Fruit fly (Drosophila melanogaster) whole organism, wandering third instar larva: Measurements from ENCODE around the gene dsx-c73A.

Experiments used
- Abd-B ChIP-seq: fragments of >200 bp; optimal IDR thresholded peaks from 2 replicates; lab custom pipeline; 2017; ENCODE audit warnings: missing biosample characterization, missing genetic modification characterization
- CG32264 ChIP-seq: fragments of 200-800 bp; sonication (Bioruptor generic); optimal IDR thresholded peaks from 2 replicates; lab custom pipeline; 2016; ENCODE audit warnings: missing biosample characterization, missing genetic modification characterization
- CG9705 ChIP-seq: fragments of 200-800 bp; sonication (Bioruptor generic); optimal IDR thresholded peaks from 2 replicates; lab custom pipeline; 2018; ENCODE audit warnings: missing biosample characterization, mild to moderate bottlenecking, missing genetic modification characterization
- CrebA ChIP-seq: fragments of 200-800 bp; sonication (Bioruptor generic); optimal IDR thresholded peaks from 2 replicates; lab custom pipeline; 2016; ENCODE audit warnings: missing biosample characterization, mild to moderate bottlenecking, missing genetic modification characterization, borderline replicate concordance
- Dfd ChIP-seq: fragments of >200 bp; optimal IDR thresholded peaks from 2 replicates; lab custom pipeline; 2017; ENCODE audit warnings: missing biosample characterization, missing genetic modification characterization
- GATAd ChIP-seq: sonication (Bioruptor generic); optimal IDR thresholded peaks from 2 replicates; lab custom pipeline; 2016; ENCODE audit warnings: missing biosample characterization, missing genetic modification characterization
- HLH106 ChIP-seq: fragments of 200-800 bp; optimal IDR thresholded peaks from 3 replicates; lab custom pipeline; 2019; ENCODE audit warnings: missing biosample characterization, mild to moderate bottlenecking, missing genetic modification characterization, moderate library complexity
- Hnf4 ChIP-seq: fragments of 200-800 bp; sonication (Bioruptor generic); optimal IDR thresholded peaks from 2 replicates; lab custom pipeline; 2016; ENCODE audit warnings: missing biosample characterization, mild to moderate bottlenecking, missing genetic modification characterization
- Hr83 ChIP-seq: fragments of 200-300 bp; sonication (Bioruptor generic); optimal IDR thresholded peaks from 2 replicates; lab custom pipeline; 2016; ENCODE audit warnings: missing biosample characterization, mild to moderate bottlenecking, missing genetic modification characterization, moderate library complexity; ENCODE audit not compliant: poor library complexity, severe bottlenecking
- Myc ChIP-seq: fragments of >200 bp; optimal IDR thresholded peaks from 2 replicates; lab custom pipeline; 2017
- N ChIP-seq: fragments of >200 bp; optimal IDR thresholded peaks from 2 replicates; lab custom pipeline; 2018; ENCODE audit warnings: missing biosample characterization, missing external identifiers, missing genetic modification characterization
- OdsH ChIP-seq: fragments of 200-800 bp; sonication (Bioruptor generic); optimal IDR thresholded peaks from 2 replicates; lab custom pipeline; 2016; ENCODE audit warnings: missing biosample characterization, mild to moderate bottlenecking, missing genetic modification characterization
- Rel ChIP-seq, 2 experiments: fragments of 200-800 bp; sonication (Bioruptor generic) in 1 of 2; optimal IDR thresholded peaks; 2 replicates in 1 of 2; 3 replicates in 1 of 2; lab custom pipeline; 2016 to 2019; ENCODE audit warnings: mild to moderate bottlenecking in 2 of 2, missing biosample characterization in 2 of 2, missing genetic modification characterization in 2 of 2, moderate library complexity in 1 of 2
- Sp1 ChIP-seq: fragments of 200-800 bp; sonication (Bioruptor generic); optimal IDR thresholded peaks from 3 replicates; lab custom pipeline; 2019; ENCODE audit warnings: missing biosample characterization, mild to moderate bottlenecking, missing genetic modification characterization, moderate library complexity
- Vsx2 ChIP-seq: fragments of 200-300, 225-300 bp; sonication (Bioruptor generic); optimal IDR thresholded peaks from 2 replicates; lab custom pipeline; 2018; ENCODE audit warnings: missing biosample characterization, missing genetic modification characterization; ENCODE audit not compliant: partially characterized antibody
- br ChIP-seq: fragments of 200-800 bp; sonication (Bioruptor generic); optimal IDR thresholded peaks from 2 replicates; lab custom pipeline; 2016; ENCODE audit warnings: missing biosample characterization, missing genetic modification characterization
- brk ChIP-seq: fragments of 200-800 bp; sonication (Bioruptor generic); optimal IDR thresholded peaks from 2 replicates; lab custom pipeline; 2016; ENCODE audit warnings: missing biosample characterization, mild to moderate bottlenecking, missing genetic modification characterization
- dl ChIP-seq, 2 experiments: fragments of 175-275, 200-275 bp in 1 of 2; fragments of 200-275 bp in 1 of 2; sonication (Bioruptor generic); optimal IDR thresholded peaks; lab custom pipeline; 2018; ENCODE audit warnings: mild to moderate bottlenecking in 2 of 2, missing biosample characterization in 2 of 2, missing genetic modification characterization in 2 of 2, moderate library complexity in 2 of 2; ENCODE audit not compliant: partially characterized antibody in 2 of 2, insufficient read depth in 1 of 2
- dmrt93B ChIP-seq: fragments of 200-800 bp; sonication (Bioruptor generic); optimal IDR thresholded peaks from 2 replicates; lab custom pipeline; 2018; ENCODE audit warnings: missing biosample characterization, mild to moderate bottlenecking, missing genetic modification characterization
- dsf ChIP-seq: sonication (Bioruptor generic); optimal IDR thresholded peaks from 2 replicates; lab custom pipeline; 2016; ENCODE audit warnings: missing biosample characterization, missing genetic modification characterization, borderline replicate concordance
- ey ChIP-seq: fragments of 200-800 bp; sonication (Bioruptor generic); optimal IDR thresholded peaks from 2 replicates; lab custom pipeline; 2016; ENCODE audit warnings: missing biosample characterization, missing genetic modification characterization
- foxo ChIP-seq, 2 experiments: fragments of 200-800 bp; sonication (Bioruptor generic); optimal IDR thresholded peaks; 2 replicates in 1 of 2; 3 replicates in 1 of 2; lab custom pipeline; 2016 to 2017; ENCODE audit warnings: missing biosample characterization in 2 of 2, missing genetic modification characterization in 2 of 2
- fru ChIP-seq: fragments of 200-800 bp; sonication (Bioruptor generic); optimal IDR thresholded peaks from 3 replicates; lab custom pipeline; 2016; ENCODE audit warnings: missing biosample characterization, mild to moderate bottlenecking, missing genetic modification characterization
- h ChIP-seq: fragments of 200-800 bp; sonication (Bioruptor generic); optimal IDR thresholded peaks from 3 replicates; lab custom pipeline; 2016; ENCODE audit warnings: missing biosample characterization, mild to moderate bottlenecking, missing genetic modification characterization
- pan ChIP-seq: fragments of >200 bp; optimal IDR thresholded peaks from 2 replicates; lab custom pipeline; 2017
- psq ChIP-seq: fragments of 200-800 bp; sonication (Bioruptor generic); optimal IDR thresholded peaks from 3 replicates; lab custom pipeline; 2017; ENCODE audit warnings: missing biosample characterization, mild to moderate bottlenecking, missing genetic modification characterization, moderate library complexity
- rgr ChIP-seq: fragments of 200-800 bp; sonication (Bioruptor generic); optimal IDR thresholded peaks from 3 replicates; lab custom pipeline; 2016; ENCODE audit warnings: missing biosample characterization, mild to moderate bottlenecking, missing genetic modification characterization
- sage ChIP-seq: fragments of 200-800 bp; sonication (Bioruptor generic); optimal IDR thresholded peaks from 2 replicates; lab custom pipeline; 2016; ENCODE audit warnings: missing biosample characterization, mild to moderate bottlenecking, missing genetic modification characterization
- sv ChIP-seq: fragments of 200-800 bp; sonication (Bioruptor generic); optimal IDR thresholded peaks from 3 replicates; lab custom pipeline; 2016; ENCODE audit warnings: missing biosample characterization, missing genetic modification characterization
- tai ChIP-seq: sonication (Bioruptor generic); optimal IDR thresholded peaks from 2 replicates; lab custom pipeline; 2016; ENCODE audit warnings: missing biosample characterization, missing genetic modification characterization
- usp ChIP-seq: fragments of >200 bp; optimal IDR thresholded peaks from 2 replicates; lab custom pipeline; 2017; ENCODE audit warnings: missing biosample characterization, missing genetic modification characterization
- woc ChIP-seq: sonication (Bioruptor generic); optimal IDR thresholded peaks from 2 replicates; lab custom pipeline; 2016; ENCODE audit warnings: missing biosample characterization, mild to moderate bottlenecking, missing genetic modification characterization

dsx-c73A gene

DNA sequence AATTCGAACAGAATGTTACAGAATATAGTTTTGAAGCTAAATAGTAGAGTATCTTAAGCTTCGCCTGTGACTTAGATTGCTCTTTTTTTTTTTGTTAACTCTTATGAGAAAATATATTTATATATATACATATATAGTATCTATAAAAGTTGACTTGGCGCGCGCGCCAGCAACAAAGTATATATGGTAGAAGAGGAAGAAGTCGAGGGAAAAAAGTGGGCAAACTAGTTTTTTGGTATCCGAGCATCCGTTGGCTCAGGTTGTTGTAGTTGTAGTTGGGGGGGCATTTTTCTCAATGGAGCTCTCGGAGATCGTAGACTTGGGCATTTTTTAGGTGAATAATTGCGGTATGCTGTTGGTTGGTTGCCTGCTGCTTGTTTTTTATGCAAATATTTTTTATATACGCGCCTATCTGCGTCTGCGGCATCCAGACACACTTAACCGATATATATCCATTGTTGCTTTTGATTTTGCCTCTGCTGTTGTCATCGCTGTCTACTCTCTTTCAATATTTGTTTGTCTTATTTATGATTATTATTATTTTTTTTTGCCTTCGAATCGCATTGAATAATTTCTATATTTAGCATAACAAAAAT lies 26.9 kb upstream of the dsx-c73A start:
- TF ChIP-seq dsf (GFP tag; lab: Kevin White, UChicago) = no peak
- TF ChIP-seq br (GFP tag; lab: Kevin White, UChicago) = no peak
- no peak for TF ChIP-seq CG9705
- no peak for TF ChIP-seq sage (GFP tag; lab: Kevin White, UChicago)
- no peak for TF ChIP-seq HLH106 (tag; lab: Kevin White, UChicago)
- TF ChIP-seq Sp1 (GFP tag; lab: Kevin White, UChicago) = no peak

DNA sequence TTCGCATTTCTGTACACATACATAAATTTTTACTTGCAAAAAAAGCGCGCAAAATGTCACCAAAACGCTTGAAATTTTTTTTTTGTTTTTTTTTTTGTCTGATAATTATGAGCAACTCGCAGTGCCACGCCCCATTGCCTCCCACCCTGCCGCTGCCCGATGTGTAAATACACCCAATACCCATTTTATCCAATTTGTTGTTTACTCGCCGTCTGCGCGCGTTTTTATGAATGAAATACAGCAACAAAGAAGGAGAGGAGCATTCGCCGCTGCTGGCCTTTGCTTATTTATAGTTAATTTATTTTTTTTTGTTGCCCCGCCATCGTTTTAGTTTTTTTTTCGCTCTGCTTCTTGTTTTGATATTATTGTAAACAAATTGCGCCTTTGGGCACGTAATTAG lies 26.0 kb upstream of the dsx-c73A start:
- TF ChIP-seq Hr83 (GFP tag; lab: Kevin White, UChicago) (peak; percentile 23), rgr (no peak)

DNA sequence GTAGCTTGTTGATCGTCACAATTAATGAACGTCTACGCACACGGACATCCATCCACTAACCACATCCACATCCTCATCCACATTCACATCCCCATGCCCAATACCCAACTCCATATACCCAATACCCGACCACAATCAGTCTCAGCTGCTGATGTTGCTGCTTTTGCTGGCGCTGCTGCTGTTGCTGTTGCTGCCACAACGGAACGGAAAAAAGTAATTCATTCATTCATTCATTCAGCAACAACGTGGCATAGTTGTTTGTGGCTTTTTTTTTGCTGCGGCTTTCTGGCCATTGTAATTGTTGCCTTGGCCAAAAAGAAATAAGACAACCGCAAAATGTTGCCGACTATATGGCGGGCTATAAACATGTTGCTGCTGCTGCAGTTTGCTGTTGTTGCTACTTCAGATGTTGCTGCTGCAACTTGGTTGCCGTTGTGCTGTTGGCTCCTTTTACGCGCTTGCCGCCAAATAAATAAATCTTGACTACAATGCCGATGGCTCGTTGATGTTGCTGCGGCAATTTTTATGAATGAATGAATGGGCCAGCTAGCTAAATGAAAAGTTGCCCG lies 25.5 kb upstream of the dsx-c73A start:
- TF ChIP-seq woc (GFP tag; lab: Kevin White, UChicago) (no peak), CrebA (peak; percentile 73), Dfd (GFP tag; lab: Kevin White, UChicago) (peak; percentile 37)

DNA sequence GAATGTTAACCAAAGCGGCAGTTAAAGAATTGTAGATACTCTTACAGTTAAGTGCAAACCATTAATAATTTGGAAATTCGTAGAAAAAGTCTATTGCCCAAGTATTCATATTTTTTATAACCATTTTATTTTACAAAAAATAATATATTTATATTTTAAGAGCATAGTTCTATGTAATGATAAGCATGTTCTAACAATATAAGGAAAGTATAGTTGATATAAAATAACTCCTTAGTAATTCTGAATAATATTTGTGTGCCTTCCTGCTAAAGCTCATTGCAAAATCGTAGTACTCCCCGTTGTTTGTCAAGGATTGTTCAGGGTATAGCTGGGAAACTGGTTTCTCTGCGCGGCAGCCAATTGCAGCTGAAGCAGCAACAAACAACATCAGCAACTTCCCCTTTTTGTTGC lies 25.0 kb upstream of the dsx-c73A start:
- TF ChIP-seq h (GFP tag; lab: Kevin White, UChicago) (peak; percentile 54), ey (GFP tag; lab: Kevin White, UChicago) (peak; percentile 41), Sp1 (GFP tag; lab: Kevin White, UChicago) (peak; percentile 89), Abd-B (GFP tag; lab: Kevin White, UChicago) (no peak), rgr (peak; percentile 70), foxo (GFP tag; optimal IDR thresholded peaks at IDR 0.05; lab: Kevin White, UChicago) (peak in 1 of 2 experiments; percentile 77), OdsH (GFP tag; lab: Kevin White, UChicago) (peak; percentile 69), sage (GFP tag; lab: Kevin White, UChicago) (no peak), Dfd (GFP tag; lab: Kevin White, UChicago) (no peak), brk (GFP tag; lab: Kevin White, UChicago) (peak; percentile 32), fru (GFP tag; lab: Kevin White, UChicago) (peak; percentile 62), CG32264 (GFP tag; lab: Kevin White, UChicago) (no peak), Rel (GFP tag; optimal IDR thresholded peaks at IDR 0.05; lab: Kevin White, UChicago) (no peak), Rel (tag; optimal IDR thresholded peaks at IDR 0.05; lab: Kevin White, UChicago) (peak; percentile 20), CG9705 (peak; percentile 51), dl (GFP tag; optimal IDR thresholded peaks at IDR 0.05; lab: Kevin White, UChicago; ENCODE audit: insufficient read depth in 1 of 2, partially characterized antibody in 2 of 2) (no peak), dmrt93B (GFP tag; lab: Kevin White, UChicago) (peak; percentile 69), N (GFP tag; lab: Kevin White, UChicago) (no peak), GATAd (GFP tag; lab: Kevin White, UChicago) (no peak), Hnf4 (peak; percentile 36), psq (peak; percentile 83), HLH106 (tag; lab: Kevin White, UChicago) (peak; percentile 83), woc (GFP tag; lab: Kevin White, UChicago) (peak; percentile 70)
- TF ChIP-seq, all 38 proteins: peak for 15

DNA sequence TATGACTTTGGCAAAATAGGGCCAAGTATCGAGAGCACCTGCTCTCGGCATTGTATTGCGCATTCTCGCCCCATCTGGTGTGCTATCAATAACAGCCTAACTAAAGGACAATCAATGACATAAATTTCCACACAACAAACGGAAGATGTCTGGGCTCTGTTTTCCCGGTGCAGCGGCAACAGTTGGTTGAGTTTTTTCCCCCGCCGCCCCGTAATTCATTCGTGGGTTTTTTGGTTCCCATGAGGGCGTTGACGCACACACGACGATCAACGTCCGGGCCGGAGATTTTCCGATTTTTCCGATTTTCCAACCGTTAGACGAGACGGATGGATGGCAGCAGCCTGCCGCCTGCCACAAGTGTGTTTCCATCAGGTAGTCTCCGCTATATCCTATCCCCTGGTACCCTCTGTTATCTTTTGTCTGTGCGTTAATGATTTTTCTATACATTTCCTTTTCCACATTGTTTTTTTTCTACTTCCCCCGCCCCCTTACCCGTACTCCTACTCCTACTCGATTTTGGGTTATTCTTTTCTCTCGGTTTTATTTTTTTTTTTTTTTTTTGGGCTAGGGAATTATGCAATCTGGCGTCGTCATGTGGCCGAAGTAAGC lies 23.9 kb upstream of the dsx-c73A start:
- no peak for TF ChIP-seq rgr
- TF ChIP-seq sv (GFP tag; lab: Kevin White, UChicago) = no peak
- TF ChIP-seq Sp1 (GFP tag; lab: Kevin White, UChicago) = no peak
- TF ChIP-seq fru (GFP tag; lab: Kevin White, UChicago) = no peak
- no peak for TF ChIP-seq foxo (GFP tag; optimal IDR thresholded peaks at IDR 0.05; lab: Kevin White, UChicago)
- no peak for TF ChIP-seq Hr83 (GFP tag; lab: Kevin White, UChicago)
- no peak for TF ChIP-seq sage (GFP tag; lab: Kevin White, UChicago)
- no peak for TF ChIP-seq Vsx2
- TF ChIP-seq Myc (lab: Kevin White, UChicago) = no peak
- no peak for TF ChIP-seq h (GFP tag; lab: Kevin White, UChicago)
- no peak for TF ChIP-seq Hnf4
- TF ChIP-seq psq = no peak
- TF ChIP-seq br (GFP tag; lab: Kevin White, UChicago) = no peak
- TF ChIP-seq usp = no peak
- no peak for TF ChIP-seq pan (lab: Kevin White, UChicago)
- TF ChIP-seq woc (GFP tag; lab: Kevin White, UChicago) = no peak
- TF ChIP-seq tai (GFP tag; lab: Kevin White, UChicago) = no peak
- no peak for TF ChIP-seq dmrt93B (GFP tag; lab: Kevin White, UChicago)
